Worm (Caenorhabditis elegans) whole organism, midembryonic: ENCODE measurements around the gene nspf-1.

ENCODE experiments used
- flt-1 ChIP-seq: fragments of 200-800 bp; sonication (Bioruptor generic); IDR thresholded peaks from 2 replicates; pipeline ENCODE4 v1.3.6; 2022; ENCODE audit warnings: missing genetic modification characterization, missing compliant biosample characterization
- med-1 ChIP-seq: sonication (generic microtip); optimal IDR thresholded peaks from 2 replicates; lab custom pipeline; 2017; ENCODE audit warnings: missing genetic modification characterization, mild to moderate bottlenecking, missing compliant biosample characterization, antibody characterized with exemption, missing genetic modification reagents; ENCODE audit not compliant: insufficient read depth
- ref-1 ChIP-seq: fragments of 200-800 bp; sonication (Bioruptor generic); conservative IDR thresholded peaks from 2 replicates; pipeline ENCODE4 v1.3.6; 2022; ENCODE audit warnings: missing genetic modification reagents, missing genetic modification characterization, missing compliant biosample characterization
- tab-1 ChIP-seq: fragments of 200-800 bp; sonication (Bioruptor generic); IDR thresholded peaks from 2 replicates; pipeline ENCODE4 v1.3.6; 2022; ENCODE audit warnings: missing genetic modification characterization, missing compliant biosample characterization
- ztf-23 ChIP-seq: fragments of 200-800 bp; sonication (Bioruptor generic); IDR thresholded peaks from 2 replicates; pipeline ENCODE4 v1.3.6; 2022; ENCODE audit warnings: missing genetic modification reagents, missing genetic modification characterization, missing compliant biosample characterization
- ztf-29 ChIP-seq: fragments of 200-800 bp; sonication (Bioruptor generic); IDR thresholded peaks from 2 replicates; pipeline ENCODE4 v1.3.6; 2022; ENCODE audit warnings: missing genetic modification reagents, missing genetic modification characterization, missing compliant biosample characterization

- TF ChIP-seq med-1 (no peak), flt-1 (no peak), ref-1 (GFP tag; lab: Robert Waterston, UW) (no peak), ztf-29 (GFP tag; lab: Robert Waterston, UW) (no peak), tab-1 (GFP tag; lab: Robert Waterston, UW) (no peak), ztf-23 (GFP tag; lab: Robert Waterston, UW) (no peak)
Observed at ce11 chrII:2734735-2735134, 47.3 kb downstream of the nspf-1 start.
